Worm (Caenorhabditis elegans): Measurements from ENCODE around the gene srd-36.

ce11 chrX:13264550-13264949 lies 30.0 kb downstream of the srd-36 start:
- TF ChIP-seq hnd-1 (tag; optimal IDR thresholded peaks at IDR 0.05) (peak; percentile 57), tbx-11 (GFP tag; IDR thresholded peaks at IDR 0.05) (peak; percentile 85), flt-1 (GFP tag; IDR thresholded peaks at IDR 0.05) (peak; percentile 84)
